Worm (Caenorhabditis elegans): ENCODE data around the gene B0284.3.
"Not testable (repeated sequence)": the region's sequence is repeated elsewhere in the genome, so short reads cannot be mapped to it uniquely, and the experiment has no call there.

DNA sequence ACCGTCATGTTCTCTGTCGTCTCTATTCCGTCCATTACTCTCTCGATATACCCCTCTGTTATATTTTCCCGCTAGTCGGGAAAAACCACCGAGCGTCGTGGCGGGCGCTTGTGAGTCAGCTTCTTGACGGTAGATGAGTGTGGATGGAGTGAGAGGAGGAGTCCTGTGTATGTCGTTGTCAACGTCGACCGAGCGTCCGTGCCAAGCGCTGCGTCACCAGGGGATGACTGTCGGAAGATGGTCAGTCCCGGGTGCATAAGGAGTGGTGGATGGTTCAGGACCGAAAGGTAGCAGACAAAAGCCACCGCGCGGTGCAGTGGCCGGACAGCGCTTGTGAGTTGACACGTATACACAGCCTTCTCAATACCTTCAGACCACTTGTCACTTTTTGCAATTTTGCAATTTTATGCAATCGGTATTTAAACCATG lies 10.2 kb downstream of the B0284.3 start:
- TF ChIP-seq hlh-4 (tag; optimal IDR thresholded peaks at IDR 0.05); elt-3 (tag; optimal IDR thresholded peaks at IDR 0.05); egl-27 (tag; optimal IDR thresholded peaks at IDR 0.05); ztf-11 (tag; optimal IDR thresholded peaks at IDR 0.05); unc-98 (GFP tag; IDR thresholded peaks at IDR 0.05); nhr-237 (tag; optimal IDR thresholded peaks at IDR 0.05); pag-3 (tag; optimal IDR thresholded peaks at IDR 0.05; ENCODE audit: borderline replicate concordance, insufficient read depth); C04F5.9 (tag; optimal IDR thresholded peaks at IDR 0.05); ceh-82 (tag; optimal IDR thresholded peaks at IDR 0.05): not testable (repeated sequence)
- TF ChIP-seq lsy-2 (tag; optimal IDR thresholded peaks at IDR 0.05) = peak in 1 of 2 experiments; percentile 57
- peak; percentile 37 for TF ChIP-seq nhr-90 (tag; optimal IDR thresholded peaks at IDR 0.05; ENCODE audit: poor library complexity)
